Fruit fly (Drosophila melanogaster): ENCODE measurements around the gene CG14007.

CG14007 gene

DNA sequence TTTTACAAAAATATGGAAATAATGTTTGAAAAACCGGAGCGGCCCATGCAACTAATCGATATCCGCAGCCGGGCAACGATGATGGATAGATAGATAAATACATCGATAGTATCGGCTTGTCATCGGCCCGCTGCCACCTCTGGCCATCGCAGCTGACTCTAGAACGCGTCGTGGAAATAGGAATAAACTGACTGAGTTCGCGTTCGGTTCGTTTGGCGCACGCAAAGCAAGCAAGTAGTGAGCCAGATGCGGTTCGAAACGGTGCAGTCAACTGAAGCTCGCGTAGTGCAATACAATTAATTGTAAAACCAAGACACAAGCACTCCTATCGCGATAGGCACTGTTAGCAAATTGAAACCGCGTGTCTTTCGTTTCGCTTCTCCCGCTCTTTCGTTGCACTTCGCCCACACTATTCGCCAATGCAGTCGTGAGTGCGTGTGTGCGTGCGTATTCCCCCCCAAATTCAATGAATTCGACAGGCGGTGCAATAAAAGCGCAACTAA lies 8.1 kb upstream of the CG14007 start, which contains the start of gene CG11030 (continued):
- TF ChIP-seq CG12104 (GFP tag; optimal IDR thresholded peaks at IDR 0.05) (no peak), PHDP (tag; optimal IDR thresholded peaks at IDR 0.05) (no peak), lilli (GFP tag; optimal IDR thresholded peaks at IDR 0.05) (peak; percentile 39), eve (GFP tag; optimal IDR thresholded peaks at IDR 0.05) (no peak), CG10209 (GFP tag; optimal IDR thresholded peaks at IDR 0.05) (no peak), CG17361 (GFP tag; IDR thresholded peaks at IDR 0.05) (no peak), CG7357 (GFP tag; IDR thresholded peaks at IDR 0.05) (no peak), CG32772 (GFP tag; IDR thresholded peaks at IDR 0.05) (no peak), Awh (GFP tag; IDR thresholded peaks at IDR 0.05) (no peak), nmo (GFP tag; optimal IDR thresholded peaks at IDR 0.05) (peak; percentile 30), CG13424 (tag; optimal IDR thresholded peaks at IDR 0.05) (no peak), E2f2 (GFP tag; IDR thresholded peaks at IDR 0.05) (peak; percentile 81), CG5953 (GFP tag; IDR thresholded peaks at IDR 0.05) (no peak), tap (tag; optimal IDR thresholded peaks at IDR 0.05) (no peak), jing (GFP tag; optimal IDR thresholded peaks at IDR 0.05) (no peak), mam (GFP tag; optimal IDR thresholded peaks at IDR 0.05) (no peak), trem (tag; optimal IDR thresholded peaks at IDR 0.05) (peak; percentile 27), CG12659 (GFP tag; optimal IDR thresholded peaks at IDR 0.05) (peak; percentile 44), CG3838 (GFP tag; optimal IDR thresholded peaks at IDR 0.05) (no peak), Med (GFP tag) (peak; percentile 79), gro (GFP tag; optimal IDR thresholded peaks at IDR 0.05) (no peak), corto (GFP tag; optimal IDR thresholded peaks at IDR 0.05) (no peak), gce (GFP tag; IDR thresholded peaks at IDR 0.05) (no peak), Bgb (GFP tag; IDR thresholded peaks at IDR 0.05; ENCODE audit: partially characterized antibody) (peak; percentile 100), CG11085 (GFP tag; IDR thresholded peaks at IDR 0.05) (no peak), br (optimal IDR thresholded peaks at IDR 0.05) (no peak), CG2120 (GFP tag; optimal IDR thresholded peaks at IDR 0.05) (no peak), dmrt11E (tag; optimal IDR thresholded peaks at IDR 0.05) (no peak), btn (GFP tag; optimal IDR thresholded peaks at IDR 0.05) (no peak), fd96Cb (tag; optimal IDR thresholded peaks at IDR 0.05) (no peak), Dbx (GFP tag; IDR thresholded peaks at IDR 0.05) (peak; percentile 67; the same call in 2 of the 3 replicates), dati (GFP tag; IDR thresholded peaks at IDR 0.05) (no peak), CG11695 (GFP tag; IDR thresholded peaks at IDR 0.05) (no peak), twi (tag; optimal IDR thresholded peaks at IDR 0.05) (no peak), YL-1 (GFP tag; optimal IDR thresholded peaks at IDR 0.05) (peak; percentile 29), CG11247 (GFP tag; IDR thresholded peaks at IDR 0.05) (peak; percentile 54; the same call in 1 of the 2 replicates), CG18619 (GFP tag; optimal IDR thresholded peaks at IDR 0.05) (no peak), CrebB (tag; optimal IDR thresholded peaks at IDR 0.05) (peak; percentile 20), luna (GFP tag; optimal IDR thresholded peaks at IDR 0.05) (no peak), Deaf1 (tag; optimal IDR thresholded peaks at IDR 0.05) (peak; percentile 59), CG1024 (GFP tag; IDR thresholded peaks at IDR 0.05) (no peak), gsb (GFP tag; IDR thresholded peaks at IDR 0.05) (no peak), chinmo (GFP tag; IDR thresholded peaks at IDR 0.05; ENCODE audit: partially characterized antibody) (peak; percentile 99), tio (GFP tag; optimal IDR thresholded peaks at IDR 0.05) (no peak), ken (GFP tag; IDR thresholded peaks at IDR 0.05) (no peak), gcm (GFP tag; optimal IDR thresholded peaks at IDR 0.05) (no peak), D19B (GFP tag; optimal IDR thresholded peaks at IDR 0.05) (no peak), gt (GFP tag; IDR thresholded peaks at IDR 0.05) (no peak), CG2712 (tag; optimal IDR thresholded peaks at IDR 0.05) (peak; percentile 7), CG6854 (GFP tag; optimal IDR thresholded peaks at IDR 0.05) (no peak), Six4 (GFP tag; optimal IDR thresholded peaks at IDR 0.05) (no peak), z (GFP tag; IDR thresholded peaks at IDR 0.05) (no peak; the same call in 2 of the 3 replicates)
